Worm (Caenorhabditis elegans) whole organism, L1 larva: ENCODE measurements around the gene aco-1.
A peak's percentile ranks its signal among the peaks of the same experiment; 100 is the strongest.

Source experiments
- C04F5.9 ChIP-seq: sonication (generic microtip); optimal IDR thresholded peaks from 2 replicates; lab custom pipeline; 2016; ENCODE audit warnings: missing genetic modification characterization, missing compliant biosample characterization
- C16A3.4 ChIP-seq: fragments of 150-350 bp; optimal IDR thresholded peaks from 2 replicates; lab custom pipeline; 2014; ENCODE audit warnings: missing biosample characterization, missing genetic modification characterization
- C34B4.2 ChIP-seq: sonication (generic microtip); optimal IDR thresholded peaks from 2 replicates; lab custom pipeline; 2017; ENCODE audit warnings: mild to moderate bottlenecking, missing genetic modification characterization, missing compliant biosample characterization
- aha-1 ChIP-seq: fragments of 150-350 bp; optimal IDR thresholded peaks from 2 replicates; lab custom pipeline; 2014; ENCODE audit warnings: missing biosample characterization, missing genetic modification characterization
- alr-1 ChIP-seq: fragments of 200-800 bp; sonication (Bioruptor generic); optimal IDR thresholded peaks from 2 replicates; lab custom pipeline; 2018; ENCODE audit warnings: borderline replicate concordance, mild to moderate bottlenecking, missing genetic modification characterization, missing compliant biosample characterization
- aly-2 ChIP-seq: fragments of 150-350 bp; optimal IDR thresholded peaks from 2 replicates; lab custom pipeline; 2014; ENCODE audit warnings: missing biosample characterization, missing genetic modification characterization
- ama-1 ChIP-seq: fragments of 150-350 bp; optimal IDR thresholded peaks from 2 replicates; lab custom pipeline; 2014
- blmp-1 ChIP-seq: fragments of 150-350 bp; optimal IDR thresholded peaks from 2 replicates; lab custom pipeline; 2014; ENCODE audit warnings: missing biosample characterization, missing genetic modification characterization
- dpl-1 ChIP-seq, 3 experiments: fragments of 150-350 bp in 2 of 3; sonication (generic microtip) in 1 of 3; optimal IDR thresholded peaks; 2 replicates each; lab custom pipeline; 2014 to 2017; ENCODE audit warnings: missing biosample characterization in 3 of 3, missing genetic modification characterization in 3 of 3, missing genetic modification reagents in 3 of 3
- dsc-1 ChIP-seq: sonication (generic microtip); optimal IDR thresholded peaks from 2 replicates; lab custom pipeline; 2016; ENCODE audit warnings: mild to moderate bottlenecking, missing genetic modification characterization, missing compliant biosample characterization
- efl-1 ChIP-seq, 4 experiments: fragments of 150-350 bp; optimal IDR thresholded peaks in 3 of 4; peaks in 1 of 4; 1 replicate in 1 of 4; 2 replicates in 3 of 4; lab custom pipeline; 2014; ENCODE audit warnings: missing biosample characterization in 2 of 4, missing genetic modification characterization in 2 of 4, missing genetic modification reagents in 2 of 4
- efl-3 ChIP-seq: fragments of 200-800 bp; sonication (Bioruptor generic); optimal IDR thresholded peaks from 2 replicates; lab custom pipeline; 2018; ENCODE audit warnings: mild to moderate bottlenecking, missing genetic modification characterization, missing compliant biosample characterization
- egl-13 ChIP-seq: sonication (generic microtip); optimal IDR thresholded peaks from 2 replicates; lab custom pipeline; 2016; ENCODE audit warnings: missing genotype, missing genetic modification reagents, missing genetic modification characterization, missing compliant biosample characterization
- egl-27 ChIP-seq, 2 experiments: fragments of 150-350 bp in 1 of 2; sonication (generic microtip); optimal IDR thresholded peaks; 3 replicates each; lab custom pipeline; 2017 to 2018; ENCODE audit warnings: missing biosample characterization in 2 of 2, missing genetic modification characterization in 2 of 2, missing genetic modification reagents in 2 of 2
- elt-3 ChIP-seq, 6 experiments: fragments of 150-350 bp in 1 of 6; sonication (generic microtip); optimal IDR thresholded peaks; 2 replicates each; lab custom pipeline; 2017 to 2018; ENCODE audit warnings: missing biosample characterization in 6 of 6, missing genetic modification characterization in 6 of 6, inconsistent platforms in 1 of 6
- fos-1 ChIP-seq: fragments of 150-350 bp; optimal IDR thresholded peaks from 2 replicates; lab custom pipeline; 2014; ENCODE audit warnings: missing biosample characterization, missing genetic modification characterization
- hlh-4 ChIP-seq: sonication (generic microtip); optimal IDR thresholded peaks from 2 replicates; lab custom pipeline; 2016; ENCODE audit warnings: mild to moderate bottlenecking, missing genetic modification characterization, missing compliant biosample characterization
- irx-1 ChIP-seq: sonication (generic microtip); optimal IDR thresholded peaks from 2 replicates; lab custom pipeline; 2016; ENCODE audit warnings: missing genetic modification characterization, missing compliant biosample characterization
- isw-1 ChIP-seq: fragments of 200-800 bp; sonication (Bioruptor generic); IDR thresholded peaks from 2 replicates; pipeline ENCODE4 v1.3.6; 2022; ENCODE audit warnings: missing genetic modification characterization, missing compliant biosample characterization
- jun-1 ChIP-seq: fragments of 150-350 bp; optimal IDR thresholded peaks from 2 replicates; lab custom pipeline; 2014; ENCODE audit warnings: missing biosample characterization, missing genetic modification reagents, missing genetic modification characterization
- lin-13 ChIP-seq: fragments of 150-350 bp; optimal IDR thresholded peaks from 2 replicates; lab custom pipeline; 2014; ENCODE audit warnings: missing biosample characterization, missing genetic modification reagents, missing genetic modification characterization
- lin-14 ChIP-seq: fragments of 200-800 bp; sonication (Bioruptor generic); optimal IDR thresholded peaks from 2 replicates; lab custom pipeline; 2018; ENCODE audit warnings: mild to moderate bottlenecking, missing genetic modification characterization, moderate library complexity, missing compliant biosample characterization
- lin-35 ChIP-seq, 2 experiments: fragments of 150-350 bp; optimal IDR thresholded peaks; 2 replicates each; lab custom pipeline; 2014; ENCODE audit warnings: missing biosample characterization in 2 of 2, missing genetic modification characterization in 2 of 2, missing genetic modification reagents in 2 of 2
- mdl-1 ChIP-seq, 2 experiments: fragments of 150-350 bp; optimal IDR thresholded peaks; 2 replicates each; lab custom pipeline; 2014 to 2017; ENCODE audit warnings: missing biosample characterization in 2 of 2, missing genetic modification characterization in 2 of 2, inconsistent platforms in 1 of 2
- nhr-71 ChIP-seq: sonication (generic microtip); optimal IDR thresholded peaks from 2 replicates; lab custom pipeline; 2016; ENCODE audit warnings: mild to moderate bottlenecking, missing genetic modification characterization, moderate library complexity, missing compliant biosample characterization
- nhr-77 ChIP-seq: fragments of 150-350 bp; optimal IDR thresholded peaks from 2 replicates; lab custom pipeline; 2014; ENCODE audit warnings: missing biosample characterization, missing genetic modification characterization
- nhr-85 ChIP-seq: sonication (generic microtip); peaks from one replicate; lab custom pipeline; 2016; ENCODE audit warnings: missing genetic modification characterization, inconsistent platforms, missing compliant biosample characterization
- pax-3 ChIP-seq: fragments of 200-800 bp; sonication (Bioruptor generic); optimal IDR thresholded peaks from 2 replicates; lab custom pipeline; 2018; ENCODE audit warnings: mild to moderate bottlenecking, missing genetic modification characterization, moderate library complexity, missing compliant biosample characterization
- pqm-1 ChIP-seq: sonication (generic microtip); optimal IDR thresholded peaks from 3 replicates; lab custom pipeline; 2017; ENCODE audit warnings: missing biosample characterization, missing genetic modification characterization
- skn-1 ChIP-seq: fragments of 150-350 bp; optimal IDR thresholded peaks from 2 replicates; lab custom pipeline; 2014; ENCODE audit warnings: missing biosample characterization, missing genetic modification characterization
- sox-4 ChIP-seq: sonication (generic microtip); optimal IDR thresholded peaks from 2 replicates; lab custom pipeline; 2016; ENCODE audit warnings: missing genetic modification characterization, missing compliant biosample characterization
- sptf-1 ChIP-seq: fragments of 150-350 bp; optimal IDR thresholded peaks from 2 replicates; lab custom pipeline; 2014; ENCODE audit warnings: missing biosample characterization, missing genetic modification characterization
- sup-37 ChIP-seq: fragments of 200-800 bp; sonication (Bioruptor generic); optimal IDR thresholded peaks from 2 replicates; lab custom pipeline; 2018; ENCODE audit warnings: mild to moderate bottlenecking, missing genetic modification characterization, missing compliant biosample characterization
- tbx-2 ChIP-seq: sonication (generic microtip); optimal IDR thresholded peaks from 2 replicates; lab custom pipeline; 2016; ENCODE audit warnings: missing genetic modification characterization, missing compliant biosample characterization
- tlp-1 ChIP-seq: fragments of 150-350 bp; optimal IDR thresholded peaks from 2 replicates; lab custom pipeline; 2014; ENCODE audit warnings: missing biosample characterization, missing genetic modification characterization
- unc-130 ChIP-seq: fragments of 150-350 bp; optimal IDR thresholded peaks from 2 replicates; lab custom pipeline; 2017; ENCODE audit warnings: missing biosample characterization, missing genetic modification characterization, inconsistent platforms
- unc-30 ChIP-seq: sonication (generic microtip); optimal IDR thresholded peaks from 2 replicates; lab custom pipeline; 2017; ENCODE audit warnings: missing biosample characterization, missing genetic modification characterization
- unc-62 ChIP-seq: fragments of 150-350 bp; optimal IDR thresholded peaks from 2 replicates; lab custom pipeline; 2014; ENCODE audit warnings: missing biosample characterization, missing genetic modification reagents, missing genetic modification characterization
- unc-98 ChIP-seq: fragments of 200-800 bp; sonication (Bioruptor generic); IDR thresholded peaks from 2 replicates; pipeline ENCODE4 v1.3.6; 2022; ENCODE audit warnings: missing genetic modification characterization, missing compliant biosample characterization
- vab-15 ChIP-seq: sonication (generic microtip); optimal IDR thresholded peaks from 2 replicates; lab custom pipeline; 2017; ENCODE audit warnings: missing genotype, mild to moderate bottlenecking, missing genetic modification characterization, missing compliant biosample characterization
- xbp-1 ChIP-seq: sonication (generic microtip); optimal IDR thresholded peaks from 2 replicates; lab custom pipeline; 2016; ENCODE audit warnings: missing genetic modification characterization, missing compliant biosample characterization
- zip-4 ChIP-seq: fragments of 200-800 bp; sonication (Bioruptor generic); optimal IDR thresholded peaks from 2 replicates; lab custom pipeline; 2018; ENCODE audit warnings: mild to moderate bottlenecking, missing genetic modification characterization, moderate library complexity, missing compliant biosample characterization
- ztf-11 ChIP-seq, 2 experiments: sonication (generic microtip); optimal IDR thresholded peaks; 2 replicates each; lab custom pipeline; 2016 to 2017; ENCODE audit warnings: missing genetic modification characterization in 2 of 2, missing biosample characterization in 1 of 2, missing compliant biosample characterization in 1 of 2
- ztf-4 ChIP-seq: fragments of 150-350 bp; optimal IDR thresholded peaks from 2 replicates; lab custom pipeline; 2014; ENCODE audit warnings: missing biosample characterization, missing genetic modification characterization

Gene aco-1

DNA sequence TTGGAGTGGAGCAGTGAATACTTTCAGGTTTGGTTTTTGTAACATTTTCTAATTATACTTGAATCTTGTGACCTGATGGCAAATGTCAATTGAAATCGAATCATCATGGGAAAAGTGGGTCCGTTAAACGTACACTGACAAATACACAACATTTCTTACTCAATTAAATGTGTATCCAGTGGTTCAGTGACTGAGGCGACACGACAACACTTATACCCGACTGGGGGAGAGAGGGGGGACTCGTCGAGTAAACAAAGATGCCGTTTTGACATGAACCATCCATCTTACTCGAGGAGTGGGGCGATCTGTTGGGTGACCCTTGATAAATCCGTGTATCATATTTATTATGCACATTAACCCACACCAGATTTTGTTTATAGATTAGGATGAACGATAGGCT, 29.2 kb downstream of the aco-1 start:
- TF ChIP-seq mdl-1 (tag; optimal IDR thresholded peaks at IDR 0.05; lab: Kevin White, UChicago) (no peak), ztf-11 (tag; optimal IDR thresholded peaks at IDR 0.05; lab: Kevin White, UChicago) (peak in 1 of 2 experiments; percentile 37), nhr-71 (peak; percentile 25), dsc-1 (tag; lab: Kevin White, UChicago) (peak; percentile 46), C34B4.2 (tag; lab: Kevin White, UChicago) (no peak), efl-1 (optimal IDR thresholded peaks at IDR 0.05; lab: Kevin White, UChicago) (no peak), efl-1 (GFP tag; optimal IDR thresholded peaks at IDR 0.05 in 1 of 2; lab: Kevin White, UChicago) (peak in 1 of 2 experiments; percentile 39), lin-14 (peak; percentile 33), vab-15 (tag; lab: Kevin White, UChicago) (peak; percentile 10)

DNA sequence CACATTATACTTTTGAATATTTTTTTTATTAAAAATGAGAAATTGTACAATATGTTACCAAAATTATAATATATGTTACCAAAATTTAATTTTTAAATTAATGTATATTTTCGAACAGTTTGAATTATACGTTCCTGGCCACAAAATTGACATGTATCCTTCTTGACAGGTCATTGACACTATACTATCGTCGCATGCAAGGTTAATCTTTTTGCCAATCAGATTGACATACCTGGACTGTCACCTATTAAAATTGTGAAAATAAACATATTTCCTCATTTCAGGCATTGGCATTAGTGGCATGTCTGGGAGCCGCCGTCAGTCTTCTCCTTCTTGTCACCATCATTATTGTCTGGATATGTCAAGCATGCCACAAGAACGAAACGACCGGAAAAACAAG, 30.4 kb downstream of the aco-1 start:
- TF ChIP-seq egl-13 (no peak), unc-98 (GFP tag; lab: Robert Waterston, UW) (no peak), pqm-1 (tag; lab: Kevin White, UChicago) (no peak), unc-30 (tag; lab: Kevin White, UChicago) (no peak), ztf-11 (tag; optimal IDR thresholded peaks at IDR 0.05; lab: Kevin White, UChicago) (no peak), fos-1 (tag; lab: Kevin White, UChicago) (no peak), hlh-4 (tag; lab: Kevin White, UChicago) (no peak), alr-1 (tag; lab: Kevin White, UChicago) (no peak), skn-1 (tag; lab: Kevin White, UChicago) (no peak), zip-4 (GFP tag; lab: Kevin White, UChicago) (no peak), ama-1 (no peak), C04F5.9 (no peak), sox-4 (tag; lab: Kevin White, UChicago) (no peak), xbp-1 (tag; lab: Kevin White, UChicago) (no peak)

DNA sequence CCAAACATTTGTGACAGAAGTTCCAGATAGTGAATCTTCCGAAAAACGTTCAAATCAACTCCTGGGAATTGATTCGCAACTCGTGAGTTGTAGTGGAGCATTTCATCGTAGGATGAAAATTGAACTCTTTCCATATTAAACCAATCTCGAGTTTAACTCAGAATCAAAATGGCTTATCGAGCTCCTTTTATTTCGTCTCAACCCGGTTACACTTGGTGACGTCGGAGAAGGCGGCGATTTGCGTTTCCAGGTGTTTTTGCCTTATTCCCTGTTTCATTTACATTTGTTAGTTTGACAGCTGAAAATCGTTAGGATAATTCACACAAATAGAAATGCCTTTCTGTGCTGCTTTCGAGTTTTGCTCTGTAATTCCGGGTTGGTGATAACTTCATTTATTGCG, 35.8 kb downstream of the aco-1 start, which contains the start of gene F42E11.3:
TSS of gene F42E11.3 (minus strand) at position 101 of the 400 bp plus-strand sequence.
- TF ChIP-seq hlh-4 (tag; lab: Kevin White, UChicago) (peak; percentile 66), unc-98 (GFP tag; lab: Robert Waterston, UW) (no peak), efl-3 (GFP tag; lab: Kevin White, UChicago) (no peak), dsc-1 (tag; lab: Kevin White, UChicago) (peak; percentile 23), lin-35 (GFP tag; optimal IDR thresholded peaks at IDR 0.05; lab: Kevin White, UChicago) (no peak)

DNA sequence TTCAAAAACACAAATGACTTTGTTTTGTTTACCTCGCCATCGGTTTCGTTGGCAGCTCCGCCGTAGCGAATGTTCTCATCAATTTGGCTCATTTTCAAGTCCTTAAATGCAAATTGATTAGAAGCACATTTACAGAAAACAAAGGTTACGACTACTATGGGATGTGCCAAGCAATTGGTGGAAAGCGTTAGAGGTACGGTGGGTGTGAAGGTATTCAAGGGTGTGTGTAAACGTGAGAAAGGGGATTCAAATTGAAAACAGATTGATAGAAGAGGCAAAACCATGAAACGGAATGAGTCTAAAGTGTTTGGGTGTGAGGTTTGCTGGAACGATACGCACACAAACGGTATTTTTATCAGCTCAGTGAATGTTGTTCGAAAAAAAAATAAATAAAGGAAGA, 37.7 kb downstream of the aco-1 start, which contains the start of gene tni-1:
TSS of gene tni-1 (minus strand) at position 101 of the 400 bp plus-strand sequence.
- TF ChIP-seq sup-37 (GFP tag; lab: Kevin White, UChicago) (no peak), unc-62 (GFP tag; lab: Kevin White, UChicago) (no peak), nhr-77 (tag; lab: Kevin White, UChicago) (no peak), lin-13 (GFP tag; lab: Kevin White, UChicago) (no peak), unc-130 (no peak)

DNA sequence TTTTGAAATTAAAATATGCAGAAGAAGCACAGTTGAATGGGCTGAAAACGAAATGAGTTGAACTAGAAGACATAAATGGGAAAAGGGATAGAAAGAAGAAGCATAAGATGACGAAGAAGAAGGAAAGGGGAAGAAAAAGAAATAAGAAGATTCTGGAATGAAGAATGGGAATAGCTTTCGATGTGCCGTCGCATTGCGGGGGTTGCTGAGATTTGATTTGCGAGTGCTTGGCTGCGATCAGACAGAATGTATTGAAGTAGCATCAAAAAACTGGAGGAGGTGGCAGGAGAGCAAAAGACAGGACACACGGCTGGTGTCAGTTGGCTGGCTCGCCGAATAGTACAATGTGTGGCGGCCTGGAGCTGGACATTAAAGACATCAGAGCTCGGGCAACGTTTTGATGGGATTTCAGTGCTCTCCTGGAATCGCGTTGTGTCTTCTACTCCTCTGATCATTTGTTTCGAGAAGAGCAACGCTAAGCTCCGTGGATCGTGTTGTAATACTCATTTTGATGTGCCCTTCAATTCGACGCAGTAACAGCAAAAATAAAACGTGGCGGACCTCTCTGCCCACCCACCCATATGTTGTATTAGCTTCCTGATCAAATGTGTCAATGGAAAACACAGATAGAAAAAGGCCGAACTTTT, 39.6 kb downstream of the aco-1 start:
- TF ChIP-seq nhr-85 (tag; lab: Kevin White, UChicago): no peak
- TF ChIP-seq dsc-1 (tag; lab: Kevin White, UChicago): peak; percentile 84
- TF ChIP-seq ztf-4: no peak
- TF ChIP-seq irx-1 (tag; lab: Kevin White, UChicago): no peak
- no peak for TF ChIP-seq jun-1 (tag; lab: Kevin White, UChicago)
- TF ChIP-seq pax-3 (tag; lab: Kevin White, UChicago): no peak
- TF ChIP-seq isw-1 (GFP tag; lab: Robert Waterston, UW): no peak
- peak; percentile 60 for TF ChIP-seq unc-130
- no peak for TF ChIP-seq dpl-1 (GFP tag; optimal IDR thresholded peaks at IDR 0.05; lab: Kevin White, UChicago)
- no peak for TF ChIP-seq tlp-1
- TF ChIP-seq aha-1 (tag; lab: Kevin White, UChicago): no peak
- no peak for TF ChIP-seq blmp-1 (tag; lab: Kevin White, UChicago)
- TF ChIP-seq aly-2 (tag; lab: Kevin White, UChicago): no peak
- TF ChIP-seq tbx-2 (tag; lab: Kevin White, UChicago): peak; percentile 16
- TF ChIP-seq elt-3 (tag; optimal IDR thresholded peaks at IDR 0.05; lab: Kevin White, UChicago): no peak
- no peak for TF ChIP-seq C16A3.4 (tag; lab: Kevin White, UChicago)
- no peak for TF ChIP-seq egl-27 (tag; optimal IDR thresholded peaks at IDR 0.05; lab: Kevin White, UChicago)
- no peak for TF ChIP-seq sptf-1
- TF ChIP-seq efl-1 (optimal IDR thresholded peaks at IDR 0.05; lab: Kevin White, UChicago): no peak
- TF ChIP-seq efl-1 (GFP tag; optimal IDR thresholded peaks at IDR 0.05 in 1 of 2; lab: Kevin White, UChicago): peak in 1 of 2 experiments; percentile 63
- TF ChIP-seq C04F5.9: no peak
